Fruit fly (Drosophila melanogaster): ENCODE measurements around the gene Ocrl.

DNA sequence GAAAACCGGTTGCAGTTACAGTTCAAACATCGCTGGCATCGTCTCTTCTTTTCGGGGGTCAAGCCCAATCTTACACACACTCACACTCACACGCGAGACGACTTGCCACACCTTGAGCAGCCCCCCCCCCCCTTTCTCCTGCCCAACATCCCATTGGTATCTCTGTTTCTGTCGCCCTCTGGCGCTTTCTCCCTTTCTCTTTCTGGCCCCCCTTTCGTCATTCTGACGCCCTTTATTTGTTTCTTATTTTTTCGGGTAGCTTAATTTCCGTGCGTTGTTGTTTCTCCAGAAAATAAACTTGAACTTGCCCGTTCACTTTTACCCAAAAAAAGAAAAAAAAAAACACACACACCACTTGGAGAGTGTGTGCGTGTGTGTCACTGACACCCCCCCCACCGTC is 49.4 kb downstream of the Ocrl start:
- TF ChIP-seq acj6 (GFP tag; optimal IDR thresholded peaks at IDR 0.05) (no peak), fd85E (GFP tag; optimal IDR thresholded peaks at IDR 0.05) (no peak), Sox15 (GFP tag; optimal IDR thresholded peaks at IDR 0.05) (no peak), dac (GFP tag; optimal IDR thresholded peaks at IDR 0.05) (no peak), Eip93F (GFP tag; optimal IDR thresholded peaks at IDR 0.05) (no peak), CG32006 (GFP tag; optimal IDR thresholded peaks at IDR 0.05) (no peak), spab (GFP tag; optimal IDR thresholded peaks at IDR 0.05) (no peak), Blimp-1 (GFP tag; optimal IDR thresholded peaks at IDR 0.05) (peak; percentile 99), CG6792 (GFP tag; optimal IDR thresholded peaks at IDR 0.05) (no peak), Eip78C (GFP tag) (peak; percentile 31), dsx (GFP tag; optimal IDR thresholded peaks at IDR 0.05; ENCODE audit: poor library complexity, severe bottlenecking) (no peak)

Data from whole organism, prepupa.